Fruit fly (Drosophila melanogaster) whole organism, embryonic: ENCODE data around the gene CG7329.

Experiments used
- Ada2b ChIP-seq: fragments of 200-800 bp; sonication (Bioruptor generic); IDR thresholded peaks from 2 replicates; pipeline ENCODE4 v1.3.6; 2022; ENCODE audit warnings: missing biosample characterization, missing genetic modification characterization
- Aef1 ChIP-seq: fragments of 200-800 bp; sonication (Bioruptor generic); IDR thresholded peaks from 3 replicates; pipeline ENCODE4 v1.3.6; 2022; ENCODE audit warnings: missing biosample characterization, missing genetic modification characterization
- Awh ChIP-seq: fragments of 200-800 bp; sonication (Bioruptor generic); IDR thresholded peaks from 2 replicates; pipeline ENCODE4, ENCODE4 v1.3.6; 2022; ENCODE audit warnings: missing biosample characterization, missing genetic modification characterization
- BEAF-32 ChIP-seq: fragments of 200-800 bp; sonication (Bioruptor generic); optimal IDR thresholded peaks from 3 replicates; lab custom pipeline; 2017; ENCODE audit warnings: missing biosample characterization, missing genetic modification characterization, mild to moderate bottlenecking, moderate library complexity, missing genetic modification reagents
- Bdp1 ChIP-seq: fragments of 200-800 bp; sonication (Bioruptor generic); optimal IDR thresholded peaks from 3 replicates; lab custom pipeline; 2016; ENCODE audit warnings: missing biosample characterization, missing genetic modification characterization
- CG13296 ChIP-seq: fragments of 200-800 bp; sonication (Bioruptor generic); optimal IDR thresholded peaks from 3 replicates; lab custom pipeline; 2018; ENCODE audit warnings: missing biosample characterization, mild to moderate bottlenecking, missing genetic modification characterization
- CG1529 ChIP-seq: fragments of 200-800 bp; sonication (Bioruptor generic); optimal IDR thresholded peaks from 3 replicates; lab custom pipeline; 2018; ENCODE audit warnings: missing biosample characterization, missing genetic modification characterization
- CG15696 ChIP-seq: fragments of 200-800 bp; sonication (Bioruptor generic); optimal IDR thresholded peaks from 2 replicates; lab custom pipeline; 2019; ENCODE audit warnings: missing biosample characterization, mild to moderate bottlenecking, missing genetic modification characterization, moderate library complexity
- CG16813 ChIP-seq: fragments of 200-800 bp; sonication (Bioruptor generic); IDR thresholded peaks from 3 replicates; pipeline ENCODE4 v1.3.6; 2022; ENCODE audit warnings: missing biosample characterization, missing genetic modification characterization; ENCODE audit not compliant: partially characterized antibody
- CG17385 ChIP-seq: fragments of 200-800 bp; sonication (Bioruptor generic); optimal IDR thresholded peaks from 3 replicates; lab custom pipeline; 2018; ENCODE audit warnings: missing biosample characterization, mild to moderate bottlenecking, missing genetic modification characterization
- CG1792 ChIP-seq: fragments of 200-800 bp; sonication (Bioruptor generic); optimal IDR thresholded peaks from 2 replicates; lab custom pipeline; 2016; ENCODE audit warnings: missing biosample characterization, missing genetic modification characterization
- CG1832 ChIP-seq: fragments of 200-800 bp; sonication (Bioruptor generic); optimal IDR thresholded peaks from 2 replicates; lab custom pipeline; 2017; ENCODE audit warnings: missing biosample characterization, mild to moderate bottlenecking, missing genetic modification characterization, inconsistent platforms
- CG31441 ChIP-seq: fragments of 200-800 bp; sonication (Bioruptor generic); IDR thresholded peaks from 2 replicates; pipeline ENCODE4 v1.3.6; 2022; ENCODE audit warnings: missing biosample characterization, missing genetic modification characterization
- CG3163 ChIP-seq: fragments of 200-800 bp; sonication (Bioruptor generic); optimal IDR thresholded peaks from 3 replicates; lab custom pipeline; 2016; ENCODE audit warnings: missing biosample characterization, missing genetic modification characterization
- CG33557 ChIP-seq: fragments of 200-800 bp; sonication (Bioruptor generic); optimal IDR thresholded peaks from 2 replicates; lab custom pipeline; 2019; ENCODE audit warnings: missing biosample characterization, mild to moderate bottlenecking, missing genetic modification characterization, moderate library complexity
- CG3726 ChIP-seq: fragments of 200-800 bp; sonication (Bioruptor generic); IDR thresholded peaks from 3 replicates; pipeline ENCODE4, ENCODE4 v1.3.6; 2022; ENCODE audit warnings: missing biosample characterization, missing genetic modification characterization
- CG4360 ChIP-seq: fragments of 200-800 bp; sonication (Bioruptor generic); IDR thresholded peaks from 2 replicates; pipeline ENCODE4 v1.3.6; 2022; ENCODE audit warnings: missing biosample characterization, missing genetic modification characterization
- CG5953 ChIP-seq: fragments of 200-800 bp; sonication (Bioruptor generic); IDR thresholded peaks from 2 replicates; pipeline ENCODE4 v1.3.6; 2022; ENCODE audit warnings: missing biosample characterization, missing genetic modification characterization
- CG6254 ChIP-seq: fragments of 200-800 bp; sonication (Bioruptor generic); optimal IDR thresholded peaks from 3 replicates; lab custom pipeline; 2017; ENCODE audit warnings: mild to moderate bottlenecking, missing biosample characterization, missing genetic modification reagents, missing genetic modification characterization
- CG7963 ChIP-seq: fragments of 200-800 bp; sonication (Bioruptor generic); IDR thresholded peaks from 3 replicates; pipeline ENCODE4 v1.3.6; 2022; ENCODE audit warnings: missing biosample characterization, missing genetic modification characterization; ENCODE audit not compliant: partially characterized antibody
- CG8281 ChIP-seq: fragments of 200-800 bp; sonication (Bioruptor generic); optimal IDR thresholded peaks from 2 replicates; lab custom pipeline; 2018; ENCODE audit warnings: missing biosample characterization, mild to moderate bottlenecking, missing genetic modification characterization, moderate library complexity
- CG8765 ChIP-seq: fragments of 200-800 bp; sonication (Bioruptor generic); IDR thresholded peaks from 2 replicates; pipeline ENCODE4 v1.3.6; 2022; ENCODE audit warnings: missing biosample characterization, missing genetic modification characterization
- D ChIP-seq, 2 experiments: fragments of 200-800 bp in 1 of 2; fragments of >200 bp in 1 of 2; sonication (Bioruptor generic) in 1 of 2; optimal IDR thresholded peaks; 2 replicates in 1 of 2; 3 replicates in 1 of 2; lab custom pipeline; 2017; ENCODE audit warnings: mild to moderate bottlenecking in 1 of 2, missing biosample characterization in 1 of 2, missing genetic modification characterization in 1 of 2, missing genetic modification reagents in 1 of 2
- Dfd ChIP-seq, 2 experiments: fragments of >200 bp; optimal IDR thresholded peaks; 2 replicates each; lab custom pipeline; 2017; ENCODE audit warnings: missing biosample characterization in 2 of 2, missing genetic modification characterization in 2 of 2
- Hmr ChIP-seq: fragments of 200-800 bp; sonication (Bioruptor generic); optimal IDR thresholded peaks from 3 replicates; lab custom pipeline; 2017; ENCODE audit warnings: mild to moderate bottlenecking, missing biosample characterization, missing genetic modification reagents, missing genetic modification characterization
- Hr78 ChIP-seq, 2 experiments: fragments of 200-800 bp in 1 of 2; fragments of >200 bp in 1 of 2; sonication (Bioruptor generic) in 1 of 2; optimal IDR thresholded peaks; 2 replicates each; lab custom pipeline; 2017 to 2019; ENCODE audit warnings: missing biosample characterization in 2 of 2, missing genetic modification characterization in 2 of 2, mild to moderate bottlenecking in 1 of 2, moderate library complexity in 1 of 2
- Myb ChIP-seq: fragments of 200-800 bp; sonication (Bioruptor generic); optimal IDR thresholded peaks from 2 replicates; lab custom pipeline; 2016; ENCODE audit warnings: missing biosample characterization, missing genetic modification characterization
- Pdp1 ChIP-seq, 2 experiments: fragments of 200-800 bp; sonication (Bioruptor generic); optimal IDR thresholded peaks; 3 replicates each; lab custom pipeline; 2016; ENCODE audit warnings: missing biosample characterization in 2 of 2, missing genetic modification characterization in 2 of 2, mild to moderate bottlenecking in 1 of 2, moderate library complexity in 1 of 2
- Stat92E ChIP-seq, 3 experiments: fragments of >200 bp in 2 of 3; fragments of 200-800 bp in 1 of 3; sonication (Bioruptor generic) in 1 of 3; optimal IDR thresholded peaks; 2 replicates each; lab custom pipeline; 2017 to 2019; ENCODE audit warnings: missing biosample characterization in 3 of 3, missing genetic modification characterization in 3 of 3, mild to moderate bottlenecking in 1 of 3, moderate library complexity in 1 of 3
- Xbp1 ChIP-seq: fragments of 200-800 bp; sonication (Bioruptor generic); optimal IDR thresholded peaks from 3 replicates; lab custom pipeline; 2016; ENCODE audit warnings: missing biosample characterization, mild to moderate bottlenecking, missing genetic modification characterization
- ac ChIP-seq: fragments of 200-800 bp; sonication (Bioruptor generic); optimal IDR thresholded peaks from 3 replicates; lab custom pipeline; 2017; ENCODE audit warnings: missing biosample characterization, mild to moderate bottlenecking, missing genetic modification characterization
- ash1 ChIP-seq: fragments of 200-800 bp; sonication (Bioruptor generic); optimal IDR thresholded peaks from 2 replicates; lab custom pipeline; 2018; ENCODE audit warnings: missing biosample characterization, mild to moderate bottlenecking, missing genetic modification characterization
- bsh ChIP-seq, 2 experiments: fragments of 200-800 bp; sonication (Bioruptor generic); optimal IDR thresholded peaks; 2 replicates each; lab custom pipeline; 2017 to 2018; ENCODE audit warnings: mild to moderate bottlenecking in 2 of 2, missing biosample characterization in 2 of 2, missing genetic modification characterization in 2 of 2, moderate library complexity in 1 of 2
- cas ChIP-seq: fragments of 200-800 bp; sonication (Bioruptor generic); IDR thresholded peaks from 2 replicates; pipeline ENCODE4 v1.3.6; 2022; ENCODE audit warnings: missing biosample characterization, missing genetic modification characterization
- dysf ChIP-seq: fragments of 200-800 bp; sonication (Bioruptor generic); IDR thresholded peaks from 3 replicates; pipeline ENCODE4 v1.3.6; 2022; ENCODE audit warnings: missing biosample characterization, missing genetic modification characterization
- en ChIP-seq: fragments of 200-800 bp; sonication (Bioruptor generic); optimal IDR thresholded peaks from 2 replicates; lab custom pipeline; 2016; ENCODE audit warnings: missing biosample characterization, missing genetic modification characterization
- eyg ChIP-seq: fragments of 200-800 bp; sonication (Bioruptor generic); optimal IDR thresholded peaks from 3 replicates; lab custom pipeline; 2016; ENCODE audit warnings: missing biosample characterization, missing genetic modification characterization
- fru ChIP-seq: fragments of >200 bp; optimal IDR thresholded peaks from 2 replicates; lab custom pipeline; 2017
- gsb ChIP-seq: fragments of 200-800 bp; sonication (Bioruptor generic); IDR thresholded peaks from 2 replicates; pipeline ENCODE4 v1.3.6; 2022; ENCODE audit warnings: missing biosample characterization, missing genetic modification characterization
- hb ChIP-seq: fragments of 200-800 bp; sonication (Bioruptor generic); IDR thresholded peaks from 3 replicates; pipeline ENCODE4 v1.3.6; 2022; ENCODE audit warnings: missing biosample characterization, missing genetic modification characterization; ENCODE audit not compliant: partially characterized antibody
- inv ChIP-seq: fragments of 200-800 bp; sonication (Bioruptor generic); IDR thresholded peaks from 2 replicates; pipeline ENCODE4 v1.3.6; 2022; ENCODE audit warnings: missing biosample characterization, missing genetic modification characterization; ENCODE audit not compliant: partially characterized antibody
- lov ChIP-seq, 2 experiments: fragments of 200-800 bp in 1 of 2; fragments of >200 bp in 1 of 2; sonication (Bioruptor generic) in 1 of 2; IDR thresholded peaks in 1 of 2; optimal IDR thresholded peaks in 1 of 2; 2 replicates in 1 of 2; 3 replicates in 1 of 2; pipeline versions ENCODE4 v1.3.6 to Lab custom; 2017 to 2022; ENCODE audit warnings: missing biosample characterization in 1 of 2, missing genetic modification characterization in 1 of 2
- mld ChIP-seq: fragments of 200-800 bp; sonication (Bioruptor generic); IDR thresholded peaks from 3 replicates; pipeline ENCODE4 v1.3.6; 2022; ENCODE audit warnings: missing biosample characterization, missing genetic modification characterization; ENCODE audit not compliant: partially characterized antibody
- nau ChIP-seq: fragments of 200-800 bp; sonication (Bioruptor generic); optimal IDR thresholded peaks from 3 replicates; lab custom pipeline; 2017; ENCODE audit warnings: missing biosample characterization, mild to moderate bottlenecking, missing genetic modification characterization, missing genetic modification reagents
- pnt ChIP-seq: fragments of 200-800 bp; sonication (Bioruptor generic); optimal IDR thresholded peaks from 3 replicates; lab custom pipeline; 2016; ENCODE audit warnings: missing biosample characterization, missing genetic modification characterization
- pros ChIP-seq: fragments of 200-800 bp; sonication (Bioruptor generic); optimal IDR thresholded peaks from 3 replicates; lab custom pipeline; 2019; ENCODE audit warnings: missing biosample characterization, mild to moderate bottlenecking, missing genetic modification characterization, moderate library complexity
- schlank ChIP-seq: fragments of 200-800 bp; sonication (Bioruptor generic); optimal IDR thresholded peaks from 2 replicates; lab custom pipeline; 2018; ENCODE audit warnings: missing biosample characterization, mild to moderate bottlenecking, missing genetic modification characterization
- sim ChIP-seq: fragments of 200-800 bp; sonication (Bioruptor generic); IDR thresholded peaks from 2 replicates; pipeline ENCODE4 v1.3.6; 2022; ENCODE audit warnings: missing biosample characterization, missing genetic modification characterization

The CG7329 gene

DNA sequence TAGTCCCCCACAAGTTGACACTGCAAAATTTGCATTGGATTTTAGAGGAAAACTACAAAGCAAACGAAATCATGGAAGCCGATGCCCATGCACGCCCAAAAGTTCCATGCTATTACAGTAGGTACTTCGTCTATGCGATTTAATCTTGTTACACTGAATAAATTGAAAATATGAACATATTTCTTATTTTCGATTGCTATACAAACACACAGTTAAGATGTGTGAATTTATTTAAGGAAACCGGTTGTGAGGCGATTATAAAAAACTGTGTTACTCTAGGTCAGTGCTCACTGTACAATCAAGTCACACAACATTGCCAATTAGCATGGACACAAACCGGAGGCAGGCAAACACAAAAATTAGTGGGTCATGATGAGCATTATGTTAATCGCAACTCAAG lies 27.3 kb upstream of the CG7329 start (continued):
- TF ChIP-seq lov (optimal IDR thresholded peaks at IDR 0.05; lab: Kevin White, UChicago) (no peak), lov (GFP tag; IDR thresholded peaks at IDR 0.05; lab: Robert Waterston, UW) (0 out of 3 replicates have a peak, but pooled peaks have one; percentile 50), CG16813 (no peak), Hmr (GFP tag; lab: Kevin White, UChicago) (peak; percentile 66), sim (GFP tag; lab: Robert Waterston, UW) (peak; percentile 54; the same call in 1 of the 2 replicates), Myb (GFP tag; lab: Kevin White, UChicago) (peak; percentile 53), inv (no peak), fru (lab: Kevin White, UChicago) (no peak), ac (no peak), BEAF-32 (GFP tag; lab: Kevin White, UChicago) (no peak), Ada2b (GFP tag; lab: Robert Waterston, UW) (peak; percentile 92), CG3726 (GFP tag; lab: Robert Waterston, UW) (peak; percentile 73; the same call in 2 of the 3 replicates), gsb (GFP tag; lab: Robert Waterston, UW) (peak; percentile 79), CG1792 (GFP tag; lab: Kevin White, UChicago) (peak; percentile 65), Aef1 (GFP tag; lab: Robert Waterston, UW) (peak; percentile 87), CG1529 (GFP tag; lab: Kevin White, UChicago) (peak; percentile 14), cas (GFP tag; lab: Robert Waterston, UW) (no peak), hb (no peak), CG17385 (peak; percentile 76), CG6254 (GFP tag; lab: Kevin White, UChicago) (no peak), pnt (GFP tag; lab: Kevin White, UChicago) (peak; percentile 76), Stat92E (GFP tag; optimal IDR thresholded peaks at IDR 0.05; lab: Kevin White, UChicago) (no peak), CG8765 (peak; percentile 47; the same call in 1 of the 2 replicates), CG1832 (GFP tag; lab: Kevin White, UChicago) (no peak), en (GFP tag; lab: Kevin White, UChicago) (peak; percentile 74), CG5953 (GFP tag; lab: Robert Waterston, UW) (peak; percentile 75), D (optimal IDR thresholded peaks at IDR 0.05; lab: Kevin White, UChicago) (no peak), D (GFP tag; optimal IDR thresholded peaks at IDR 0.05; lab: Kevin White, UChicago) (peak; percentile 3), schlank (tag; lab: Kevin White, UChicago) (peak; percentile 6), CG15696 (tag; lab: Kevin White, UChicago) (no peak), CG3163 (GFP tag; lab: Kevin White, UChicago) (peak; percentile 48), CG13296 (GFP tag; lab: Kevin White, UChicago) (peak; percentile 74), mld (no peak), Pdp1 (GFP tag; optimal IDR thresholded peaks at IDR 0.05; lab: Kevin White, UChicago) (peak; percentile 76 to 80), CG31441 (GFP tag; lab: Robert Waterston, UW) (peak; percentile 76), nau (GFP tag; lab: Kevin White, UChicago) (peak; percentile 43), bsh (GFP tag; optimal IDR thresholded peaks at IDR 0.05; lab: Kevin White, UChicago) (peak in 1 of 2 experiments; percentile 74), Dfd (GFP tag; optimal IDR thresholded peaks at IDR 0.05; lab: Kevin White, UChicago) (no peak), eyg (GFP tag; lab: Kevin White, UChicago) (peak; percentile 63), dysf (GFP tag; lab: Robert Waterston, UW) (peak; percentile 92), CG7963 (no peak), Xbp1 (peak; percentile 86), Awh (GFP tag; lab: Robert Waterston, UW) (peak; percentile 92), CG8281 (tag; lab: Kevin White, UChicago) (peak; percentile 34), pros (GFP tag; lab: Kevin White, UChicago) (no peak), CG4360 (GFP tag; lab: Robert Waterston, UW) (no peak), Hr78 (GFP tag; optimal IDR thresholded peaks at IDR 0.05; lab: Kevin White, UChicago) (no peak), CG33557 (no peak), Bdp1 (GFP tag; lab: Kevin White, UChicago) (peak; percentile 7), ash1 (GFP tag; lab: Kevin White, UChicago) (no peak)
